Worm (Caenorhabditis elegans): ENCODE results near the gene C18A3.10.

ce11 chrII:5736599-5736998 is 21.0 kb upstream of the C18A3.10 start:
- TF ChIP-seq sma-3 (GFP tag; optimal IDR thresholded peaks at IDR 0.05) (no peak), elt-1 (tag; optimal IDR thresholded peaks at IDR 0.05) (no peak), lin-39 (tag; optimal IDR thresholded peaks at IDR 0.05) (no peak), ztf-1 (GFP tag; conservative IDR thresholded peaks at IDR 0.05) (no peak)

Data from whole organism, L2 larva.